Worm (Caenorhabditis elegans) whole organism, late embryonic: ENCODE measurements around the gene str-165.

Experiments used
- F13H6.1 ChIP-seq: sonication (generic microtip); optimal IDR thresholded peaks from 2 replicates; lab custom pipeline; 2016; ENCODE audit warnings: missing genetic modification characterization, missing compliant biosample characterization
- K09A11.1 ChIP-seq: sonication (generic microtip); optimal IDR thresholded peaks from 2 replicates; lab custom pipeline; 2017; ENCODE audit warnings: antibody characterized with exemption, mild to moderate bottlenecking, missing genetic modification characterization, missing compliant biosample characterization; ENCODE audit not compliant: insufficient read depth
- ama-1 ChIP-seq: fragments of 150-350 bp; optimal IDR thresholded peaks from 2 replicates; lab custom pipeline; 2014
- ceh-22 ChIP-seq: sonication (generic microtip); optimal IDR thresholded peaks from 2 replicates; lab custom pipeline; 2017; ENCODE audit warnings: missing biosample characterization, missing genetic modification characterization
- ceh-24 ChIP-seq: sonication (generic microtip); optimal IDR thresholded peaks from 2 replicates; lab custom pipeline; 2016; ENCODE audit warnings: mild to moderate bottlenecking, missing genetic modification characterization, missing compliant biosample characterization
- ceh-31 ChIP-seq: sonication (generic microtip); optimal IDR thresholded peaks from 2 replicates; lab custom pipeline; 2016; ENCODE audit warnings: missing genetic modification characterization, missing compliant biosample characterization
- ceh-34 ChIP-seq: sonication (generic microtip); optimal IDR thresholded peaks from 2 replicates; lab custom pipeline; 2016; ENCODE audit warnings: mild to moderate bottlenecking, missing genetic modification characterization, missing compliant biosample characterization
- ceh-45 ChIP-seq: fragments of 200-800 bp; sonication (Bioruptor generic); IDR thresholded peaks from 2 replicates; pipeline ENCODE4 v1.3.6; 2022; ENCODE audit warnings: missing genetic modification reagents, missing genetic modification characterization, missing compliant biosample characterization
- ceh-48 ChIP-seq: sonication (generic microtip); optimal IDR thresholded peaks from 2 replicates; lab custom pipeline; 2016; ENCODE audit warnings: missing genetic modification characterization, inconsistent platforms, missing compliant biosample characterization
- ceh-6 ChIP-seq: fragments of 200-800 bp; sonication (Bioruptor generic); optimal IDR thresholded peaks from 2 replicates; lab custom pipeline; 2018; ENCODE audit warnings: mild to moderate bottlenecking, missing genetic modification characterization, missing compliant biosample characterization
- ceh-9 ChIP-seq: sonication (generic microtip); optimal IDR thresholded peaks from 2 replicates; lab custom pipeline; 2016; ENCODE audit warnings: mild to moderate bottlenecking, missing genetic modification characterization, inconsistent platforms, missing compliant biosample characterization
- elt-4 ChIP-seq: sonication (generic microtip); optimal IDR thresholded peaks from 2 replicates; lab custom pipeline; 2016; ENCODE audit warnings: missing genetic modification characterization, missing compliant biosample characterization
- eyg-1 ChIP-seq: sonication (generic microtip); optimal IDR thresholded peaks from 2 replicates; lab custom pipeline; 2016; ENCODE audit warnings: missing genotype, missing genetic modification characterization, missing compliant biosample characterization
- fkh-6 ChIP-seq: sonication (generic microtip); optimal IDR thresholded peaks from 2 replicates; lab custom pipeline; 2016; ENCODE audit warnings: missing genetic modification characterization, missing compliant biosample characterization
- hlh-13 ChIP-seq: fragments of 200-800 bp; sonication (Bioruptor generic); optimal IDR thresholded peaks from 2 replicates; lab custom pipeline; 2018; ENCODE audit warnings: mild to moderate bottlenecking, missing genetic modification characterization, missing compliant biosample characterization
- hlh-8 ChIP-seq: sonication (generic microtip); optimal IDR thresholded peaks from 2 replicates; lab custom pipeline; 2016; ENCODE audit warnings: missing genotype, missing genetic modification characterization, missing compliant biosample characterization
- lim-6 ChIP-seq: sonication (generic microtip); optimal IDR thresholded peaks from 2 replicates; lab custom pipeline; 2016; ENCODE audit warnings: missing genetic modification characterization, missing compliant biosample characterization
- nhr-232 ChIP-seq: sonication (generic microtip); optimal IDR thresholded peaks from 2 replicates; lab custom pipeline; 2016; ENCODE audit warnings: missing genetic modification characterization, missing compliant biosample characterization
- npax-4 ChIP-seq: sonication (generic microtip); optimal IDR thresholded peaks from 2 replicates; lab custom pipeline; 2016; ENCODE audit warnings: missing genetic modification characterization, missing compliant biosample characterization
- odd-2 ChIP-seq: sonication (generic microtip); optimal IDR thresholded peaks from 2 replicates; lab custom pipeline; 2017; ENCODE audit warnings: antibody characterized with exemption, mild to moderate bottlenecking, missing genetic modification characterization, missing compliant biosample characterization
- pag-3 ChIP-seq: sonication (generic microtip); optimal IDR thresholded peaks from 2 replicates; lab custom pipeline; 2016; ENCODE audit warnings: missing compliant biosample characterization, missing genetic modification characterization, borderline replicate concordance
- pat-9 ChIP-seq: fragments of 200-800 bp; sonication (Bioruptor generic); optimal IDR thresholded peaks from 2 replicates; lab custom pipeline; 2018; ENCODE audit warnings: mild to moderate bottlenecking, missing genetic modification characterization, moderate library complexity, missing compliant biosample characterization
- pax-1 ChIP-seq: fragments of 150-350 bp; optimal IDR thresholded peaks from 2 replicates; lab custom pipeline; 2014; ENCODE audit warnings: missing biosample characterization, missing genetic modification characterization
- pha-2 ChIP-seq: sonication (generic microtip); optimal IDR thresholded peaks from 2 replicates; lab custom pipeline; 2017; ENCODE audit warnings: mild to moderate bottlenecking, missing genetic modification characterization, missing compliant biosample characterization
- pha-4 ChIP-seq: fragments of 150-350 bp; optimal IDR thresholded peaks from 2 replicates; lab custom pipeline; 2018; ENCODE audit warnings: missing biosample characterization, missing genetic modification reagents, missing genetic modification characterization
- pqm-1 ChIP-seq: sonication (generic microtip); optimal IDR thresholded peaks from 2 replicates; lab custom pipeline; 2016; ENCODE audit warnings: missing genetic modification characterization, missing compliant biosample characterization
- sdc-2 ChIP-seq: sonication (generic microtip); optimal IDR thresholded peaks from 2 replicates; lab custom pipeline; 2016; ENCODE audit warnings: missing genotype, missing genetic modification characterization, missing compliant biosample characterization
- sox-2 ChIP-seq: fragments of 200-800 bp; sonication (Bioruptor generic); IDR thresholded peaks from 2 replicates; pipeline ENCODE4 v1.3.6; 2022; ENCODE audit warnings: missing genetic modification reagents, missing genetic modification characterization, missing compliant biosample characterization
- sox-4 ChIP-seq: sonication (generic microtip); optimal IDR thresholded peaks from 2 replicates; lab custom pipeline; 2017; ENCODE audit warnings: mild to moderate bottlenecking, missing genetic modification characterization, inconsistent platforms, missing compliant biosample characterization
- tbx-2 ChIP-seq: sonication (generic microtip); optimal IDR thresholded peaks from 2 replicates; lab custom pipeline; 2016; ENCODE audit warnings: missing genetic modification characterization, missing compliant biosample characterization
- tbx-7 ChIP-seq: sonication (generic microtip); optimal IDR thresholded peaks from 2 replicates; lab custom pipeline; 2016; ENCODE audit warnings: missing genotype, missing genetic modification characterization, missing compliant biosample characterization
- ttx-3 ChIP-seq: sonication (generic microtip); optimal IDR thresholded peaks from 2 replicates; lab custom pipeline; 2016; ENCODE audit warnings: missing genetic modification reagents, missing genetic modification characterization, missing compliant biosample characterization
- unc-3 ChIP-seq, 2 experiments: fragments of 200-800 bp in 1 of 2; sonication (Bioruptor generic) in 1 of 2; sonication (generic microtip) in 1 of 2; conservative IDR thresholded peaks in 1 of 2; optimal IDR thresholded peaks in 1 of 2; 2 replicates each; pipeline versions ENCODE4 v1.3.6 to Lab custom; 2016 to 2022; ENCODE audit warnings: missing compliant biosample characterization in 2 of 2, missing genetic modification characterization in 2 of 2, missing genetic modification reagents in 1 of 2
- unc-55 ChIP-seq: sonication (generic microtip); optimal IDR thresholded peaks from 2 replicates; lab custom pipeline; 2017; ENCODE audit warnings: missing biosample characterization, missing genetic modification reagents, missing genetic modification characterization
- ztf-16 ChIP-seq: sonication (generic microtip); optimal IDR thresholded peaks from 2 replicates; lab custom pipeline; 2017; ENCODE audit warnings: missing genetic modification characterization, missing compliant biosample characterization

str-165 gene

DNA sequence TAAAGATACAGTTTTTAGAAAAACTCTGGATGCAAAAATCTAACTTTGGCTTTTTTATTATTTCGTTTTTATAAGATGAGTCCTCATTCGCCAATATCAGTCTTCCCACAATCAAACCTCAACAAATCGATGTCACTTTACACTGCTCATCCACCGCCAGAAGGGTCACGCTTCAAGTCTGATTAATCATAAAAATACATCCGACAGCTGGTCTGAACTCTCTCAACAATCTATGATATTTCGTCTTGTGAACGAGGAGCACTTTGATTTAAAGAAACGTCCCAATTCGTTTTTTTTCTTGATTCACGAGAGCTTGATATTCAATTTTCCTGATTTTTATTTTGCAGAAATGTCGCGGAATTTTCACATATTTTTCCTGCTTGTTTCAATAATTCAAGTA lies 3.0 kb upstream of the str-165 start, which contains the start of gene nrf-5:
Gene nrf-5 (plus strand): TSS at position 348 of the 400 bp plus-strand sequence.
- peak; percentile 14 for TF ChIP-seq unc-55
- TF ChIP-seq hlh-8 (tag; lab: Kevin White, UChicago): no peak

DNA sequence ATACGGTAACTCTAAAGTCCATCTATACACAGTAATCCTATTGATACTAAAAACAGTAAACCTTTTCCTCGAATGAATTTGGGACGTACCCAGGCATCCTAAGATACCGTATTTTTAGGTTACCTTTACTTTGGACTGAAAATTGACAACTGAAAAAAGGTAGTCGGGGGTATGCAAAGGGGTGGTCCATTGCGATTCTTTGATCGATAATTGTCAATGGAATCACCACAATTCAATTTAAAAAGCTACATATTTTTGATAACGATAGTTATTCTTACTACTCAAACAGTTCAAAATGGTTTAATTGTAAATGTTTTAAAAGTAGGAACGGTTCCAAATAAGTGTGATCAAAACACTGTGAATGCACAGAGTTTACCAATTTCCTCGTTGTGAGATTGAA lies 3.0 kb downstream of the str-165 start, which contains the start of gene srx-129:
Gene srx-129 (plus strand): TSS at position 301 of the 400 bp plus-strand sequence.
- no peak for TF ChIP-seq ceh-45
- no peak for TF ChIP-seq ceh-6 (GFP tag; lab: Kevin White, UChicago)
- no peak for TF ChIP-seq F13H6.1 (tag; lab: Kevin White, UChicago)
- TF ChIP-seq pat-9 (tag; lab: Kevin White, UChicago): no peak
- TF ChIP-seq ceh-9 (tag; lab: Kevin White, UChicago): no peak
- no peak for TF ChIP-seq pha-2 (tag; lab: Kevin White, UChicago)
- TF ChIP-seq ceh-34 (tag; lab: Kevin White, UChicago): no peak
- no peak for TF ChIP-seq tbx-2 (tag; lab: Kevin White, UChicago)
- TF ChIP-seq ceh-31 (tag; lab: Kevin White, UChicago): no peak
- no peak for TF ChIP-seq unc-55
- no peak for TF ChIP-seq sox-4 (tag; lab: Kevin White, UChicago)
- no peak for TF ChIP-seq unc-3 (GFP tag; conservative IDR thresholded peaks at IDR 0.05; lab: Robert Waterston, UW)
- no peak for TF ChIP-seq unc-3 (tag; optimal IDR thresholded peaks at IDR 0.05; lab: Kevin White, UChicago)
- no peak for TF ChIP-seq pag-3
- TF ChIP-seq pqm-1 (tag; lab: Kevin White, UChicago): no peak
- TF ChIP-seq pha-4 (tag; lab: Kevin White, UChicago): no peak
- no peak for TF ChIP-seq ceh-22 (tag; lab: Kevin White, UChicago)
- TF ChIP-seq ceh-24 (tag; lab: Kevin White, UChicago): no peak

DNA sequence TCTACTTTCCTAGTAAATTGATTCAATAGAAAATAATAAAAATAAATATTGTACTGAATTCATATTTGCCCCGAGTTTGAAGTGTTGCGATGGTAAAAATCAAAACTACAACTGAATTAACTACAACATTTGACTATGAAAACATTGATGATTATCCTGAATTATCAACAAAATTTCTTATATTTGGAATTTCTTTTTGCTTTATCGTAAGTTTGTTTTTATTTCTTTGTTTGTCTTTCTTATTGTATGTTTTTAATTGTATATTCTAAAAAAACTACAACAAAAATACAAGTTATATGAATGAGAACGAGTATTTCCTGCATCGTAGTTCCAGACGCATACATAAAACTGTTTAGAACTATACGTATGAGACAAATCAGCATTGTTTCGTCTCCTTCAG lies 6.3 kb downstream of the str-165 start, which contains the start of gene srx-128:
Gene srx-128 (plus strand): TSS at position 301 of the 400 bp plus-strand sequence.
- TF ChIP-seq ztf-16: no peak
- no peak for TF ChIP-seq hlh-8 (tag; lab: Kevin White, UChicago)
- no peak for TF ChIP-seq ceh-48 (tag; lab: Kevin White, UChicago)
- no peak for TF ChIP-seq eyg-1 (tag; lab: Kevin White, UChicago)
- TF ChIP-seq ceh-24 (tag; lab: Kevin White, UChicago): no peak
- TF ChIP-seq fkh-6: no peak
- no peak for TF ChIP-seq lim-6
- TF ChIP-seq elt-4: no peak
- no peak for TF ChIP-seq ama-1 (lab: Kevin White, UChicago)

DNA sequence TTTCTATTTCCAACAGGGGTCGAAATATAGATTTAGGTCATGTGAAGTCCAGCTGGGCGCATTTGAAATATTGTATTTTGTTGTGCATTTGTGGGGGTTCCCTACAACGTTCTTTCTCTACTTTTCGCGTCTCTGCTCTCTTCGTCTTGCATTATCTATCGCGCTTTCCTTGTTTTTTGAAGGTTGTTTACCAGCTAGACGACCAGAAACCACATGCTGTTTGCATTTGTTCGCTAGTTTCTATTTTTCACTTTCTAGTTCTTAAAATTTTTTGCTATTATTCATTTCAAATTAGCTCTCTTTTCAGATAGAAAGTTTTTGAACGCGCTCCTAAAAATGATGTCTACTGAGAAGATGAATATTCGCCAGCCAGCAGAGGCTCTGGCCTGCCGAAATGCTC lies 8.5 kb downstream of the str-165 start, which contains the start of gene F55B12.10:
Gene F55B12.10 (plus strand): TSS at position 301 of the 400 bp plus-strand sequence.
- TF ChIP-seq sox-2 (GFP tag; lab: Robert Waterston, UW): no peak
- no peak for TF ChIP-seq pha-4 (tag; lab: Kevin White, UChicago)
- TF ChIP-seq nhr-232 (tag; lab: Kevin White, UChicago): no peak
- TF ChIP-seq unc-55: no peak
- TF ChIP-seq ttx-3 (tag; lab: Kevin White, UChicago): no peak
- no peak for TF ChIP-seq ceh-48 (tag; lab: Kevin White, UChicago)
- TF ChIP-seq K09A11.1 (tag; lab: Kevin White, UChicago): no peak
- no peak for TF ChIP-seq odd-2 (tag; lab: Kevin White, UChicago)
- TF ChIP-seq pat-9 (tag; lab: Kevin White, UChicago): no peak
- no peak for TF ChIP-seq ceh-31 (tag; lab: Kevin White, UChicago)
- TF ChIP-seq tbx-7 (tag; lab: Kevin White, UChicago): no peak
- TF ChIP-seq hlh-13 (GFP tag; lab: Kevin White, UChicago): no peak

DNA sequence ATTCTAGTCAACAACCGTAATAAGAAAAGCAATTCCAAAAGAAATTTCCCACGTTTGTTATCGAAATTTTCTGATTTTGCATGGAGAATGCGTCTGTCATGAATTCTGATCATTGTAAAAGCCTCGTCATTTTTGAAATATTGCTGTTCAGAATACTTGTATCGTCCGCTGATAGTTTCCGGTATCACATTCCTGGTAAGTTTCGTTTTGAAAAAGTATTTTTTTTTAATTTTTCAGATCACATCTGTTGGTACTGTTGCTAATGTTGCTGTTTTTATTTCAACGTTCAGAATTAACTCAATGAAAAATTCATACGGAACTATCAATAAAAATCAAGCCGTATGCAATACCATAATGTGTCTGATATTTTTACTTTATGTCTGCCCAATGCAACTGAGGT lies 10.0 kb downstream of the str-165 start, which contains the start of gene srx-17:
Gene srx-17 (plus strand): TSS at position 301 of the 400 bp plus-strand sequence.
- no peak for TF ChIP-seq npax-4
- TF ChIP-seq sdc-2 (tag; lab: Kevin White, UChicago): no peak
- no peak for TF ChIP-seq pax-1 (tag; lab: Kevin White, UChicago)
- no peak for TF ChIP-seq hlh-8 (tag; lab: Kevin White, UChicago)
